Worm (Caenorhabditis elegans): ENCODE results near the gene Y43B11AL.1.

Y43B11AL.1 gene

DNA sequence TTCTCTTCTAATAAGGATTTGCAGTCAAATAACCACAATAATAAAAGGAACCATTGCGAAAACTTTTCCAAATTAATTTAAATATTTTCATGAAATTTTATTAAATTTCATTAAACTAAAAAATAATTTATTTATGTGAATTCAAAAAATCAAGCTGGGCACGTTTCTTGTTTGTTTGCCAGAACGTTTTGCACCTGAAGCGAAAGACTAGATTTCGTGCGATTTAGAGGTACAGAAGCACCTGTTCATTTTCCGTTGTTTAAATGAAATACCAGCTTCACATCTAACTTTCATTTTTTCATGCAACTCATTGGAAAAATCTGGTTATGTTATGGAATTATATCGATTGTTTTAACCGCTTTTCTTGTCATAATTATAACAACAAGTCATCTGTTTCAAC, 7.0 kb downstream of the Y43B11AL.1 start, which contains the start of gene srg-48:
TSS of gene srg-48 (plus strand) at position 301 of the 400 bp plus-strand sequence.
- TF ChIP-seq him-1 (tag; optimal IDR thresholded peaks at IDR 0.05) (no peak), W03F9.2 (tag; optimal IDR thresholded peaks at IDR 0.05) (no peak), dao-5 (tag; optimal IDR thresholded peaks at IDR 0.05) (no peak)

DNA sequence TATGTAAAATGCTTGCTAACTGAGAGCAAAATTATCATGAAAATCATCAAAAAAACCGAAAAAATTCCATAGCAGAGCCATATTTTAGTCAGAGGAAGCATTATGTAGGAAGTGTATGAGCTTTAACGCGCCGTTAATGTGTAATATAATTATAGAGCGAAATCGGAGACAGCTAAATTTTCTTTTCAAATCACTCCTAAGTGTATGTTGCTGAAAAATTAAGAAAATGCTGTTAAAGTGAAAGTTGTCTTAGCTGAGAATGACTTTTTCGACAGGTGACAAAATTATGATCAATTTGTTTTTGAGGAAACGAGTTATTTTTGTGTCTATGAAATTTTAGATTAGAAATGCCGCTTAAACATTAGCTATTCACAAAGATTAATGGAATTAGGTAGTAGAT, 9.9 kb downstream of the Y43B11AL.1 start, which contains the start of gene srg-50:
TSS of gene srg-50 (minus strand) at position 101 of the 400 bp plus-strand sequence.
- TF ChIP-seq W03F9.2 (tag; optimal IDR thresholded peaks at IDR 0.05): no peak
- TF ChIP-seq dao-5 (tag; optimal IDR thresholded peaks at IDR 0.05): no peak
- TF ChIP-seq him-1 (tag; optimal IDR thresholded peaks at IDR 0.05): no peak

DNA sequence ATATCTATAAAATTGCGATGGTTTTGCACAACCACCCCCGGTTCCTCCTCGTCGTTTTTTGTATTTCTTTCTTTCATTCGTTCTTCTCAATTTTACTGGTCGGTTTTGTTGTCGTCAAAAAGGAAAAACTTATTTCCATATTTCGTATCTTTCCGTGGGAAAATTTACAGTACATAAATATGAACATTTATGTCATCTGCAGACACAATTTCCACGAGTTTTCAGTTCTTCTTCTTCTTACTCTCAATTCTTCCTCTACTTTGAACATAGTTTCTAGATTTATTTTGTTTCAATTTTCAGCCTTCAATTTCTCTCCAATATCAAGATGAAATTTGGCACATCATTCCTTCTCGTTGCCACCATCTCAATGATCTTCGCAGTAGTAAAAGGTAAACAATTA, 16.1 kb downstream of the Y43B11AL.1 start, which contains the start of gene Y43B11AR.1:
TSS of gene Y43B11AR.1 (plus strand) at position 301 of the 400 bp plus-strand sequence.
- no peak for TF ChIP-seq dao-5 (tag; optimal IDR thresholded peaks at IDR 0.05)
- no peak for TF ChIP-seq him-1 (tag; optimal IDR thresholded peaks at IDR 0.05)
- TF ChIP-seq W03F9.2 (tag; optimal IDR thresholded peaks at IDR 0.05): no peak

DNA sequence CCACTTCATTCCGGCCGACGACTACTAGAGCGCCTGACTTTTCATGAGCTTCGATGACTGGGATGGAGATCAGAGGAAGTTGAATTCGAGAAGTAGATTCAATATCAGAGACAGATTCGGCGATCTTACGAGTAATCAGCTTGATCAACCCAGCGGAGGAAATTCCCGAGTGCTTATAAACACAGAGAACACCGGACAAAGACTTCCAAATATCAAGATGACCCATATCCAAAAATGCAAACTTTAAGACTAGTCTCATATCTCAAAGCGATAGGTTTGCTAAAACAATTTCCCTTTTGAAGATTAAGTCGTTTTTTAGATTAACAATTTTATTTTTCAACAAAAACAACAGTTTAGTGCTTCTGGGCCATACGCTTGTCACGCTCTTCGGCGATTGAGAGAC, 18.3 kb downstream of the Y43B11AL.1 start, which contains the start of gene Y43B11AR.3:
TSS of gene Y43B11AR.3 (minus strand) at position 335 of the 403 bp plus-strand sequence.
- TF ChIP-seq dao-5 (tag; optimal IDR thresholded peaks at IDR 0.05) (peak; percentile 62), him-1 (tag; optimal IDR thresholded peaks at IDR 0.05) (no peak), W03F9.2 (tag; optimal IDR thresholded peaks at IDR 0.05) (peak; percentile 3)

DNA sequence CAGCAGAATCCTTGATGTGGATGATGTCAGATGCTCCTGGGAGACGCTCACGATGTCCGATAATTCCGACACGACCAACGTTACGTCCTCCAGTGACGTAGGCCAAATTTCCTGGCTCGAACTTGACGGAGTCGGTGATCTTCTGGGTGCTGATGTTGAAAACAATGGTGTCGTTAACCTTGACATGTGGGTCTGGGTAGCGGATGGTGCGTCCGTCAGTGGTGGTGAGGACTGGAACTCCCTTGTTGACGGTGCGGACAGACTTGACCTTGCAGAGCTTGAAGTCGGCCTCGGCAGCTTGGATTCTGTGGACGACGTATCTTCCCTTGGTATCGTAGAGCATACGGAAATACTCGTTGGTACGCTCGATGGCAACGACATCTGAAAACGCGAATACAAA, 18.9 kb downstream of the Y43B11AL.1 start:
- TF ChIP-seq W03F9.2 (tag; optimal IDR thresholded peaks at IDR 0.05): no peak

DNA sequence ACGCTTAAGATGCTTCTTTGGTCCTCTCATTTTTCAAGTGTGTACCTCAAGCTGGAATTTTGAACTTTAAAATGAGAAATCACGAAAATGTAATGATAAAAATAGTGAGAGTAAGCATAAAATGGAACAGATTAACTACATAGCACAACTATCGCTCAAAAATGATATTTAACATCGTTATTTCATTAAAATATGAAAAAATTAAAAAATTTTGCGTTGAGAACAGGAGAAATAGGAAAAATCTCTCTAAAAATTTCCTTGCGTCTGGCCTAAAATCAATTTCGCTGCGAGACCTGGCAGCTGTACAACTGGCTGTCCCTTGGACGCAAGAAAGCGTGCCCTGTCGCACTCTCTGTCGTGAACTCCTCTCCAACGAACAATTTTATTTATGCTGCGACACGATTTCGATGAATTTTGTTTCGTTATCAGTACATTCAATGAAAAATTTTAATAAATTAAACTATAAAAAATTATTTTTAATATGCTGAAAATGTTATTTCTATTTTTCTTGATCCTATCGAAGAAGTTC, 19.6 kb downstream of the Y43B11AL.1 start, which contains the start of gene rps-4:
TSS of gene rps-4 (minus strand) at position 51 of the 529 bp plus-strand sequence.
- TF ChIP-seq him-1 (tag; optimal IDR thresholded peaks at IDR 0.05): peak; percentile 56
- no peak for TF ChIP-seq dao-5 (tag; optimal IDR thresholded peaks at IDR 0.05)
- peak; percentile 97 for TF ChIP-seq W03F9.2 (tag; optimal IDR thresholded peaks at IDR 0.05)

DNA sequence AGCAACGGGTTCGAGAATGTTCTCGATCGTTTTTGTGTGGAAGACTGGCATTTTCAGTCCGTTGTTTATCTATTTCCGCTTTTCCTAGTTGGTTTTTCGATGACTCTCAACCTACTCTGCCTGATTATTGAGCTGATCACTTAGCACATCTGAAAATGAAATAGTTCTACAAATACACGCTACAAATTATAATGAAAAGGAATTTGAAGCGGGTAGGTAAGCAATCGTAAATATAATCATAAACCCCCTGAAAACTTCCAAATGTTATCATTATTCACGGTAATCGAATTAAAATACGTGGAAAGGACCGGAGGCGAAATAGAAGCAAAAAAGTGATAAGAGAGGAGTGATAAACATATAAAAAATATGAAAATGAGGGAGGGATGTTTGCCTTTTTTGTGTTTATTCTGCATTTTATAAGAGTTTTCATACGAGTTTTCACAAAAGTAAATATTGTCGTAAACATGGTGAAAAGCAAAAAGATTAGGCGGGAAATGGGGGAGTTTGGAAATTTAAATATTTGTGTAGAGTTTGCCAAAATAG, 29.2 kb downstream of the Y43B11AL.1 start, which contains the start of gene deb-1:
TSS of gene deb-1 (minus strand) at position 51 of the 543 bp plus-strand sequence.
- no peak for TF ChIP-seq W03F9.2 (tag; optimal IDR thresholded peaks at IDR 0.05)
- TF ChIP-seq him-1 (tag; optimal IDR thresholded peaks at IDR 0.05): no peak
- TF ChIP-seq dao-5 (tag; optimal IDR thresholded peaks at IDR 0.05): no peak

DNA sequence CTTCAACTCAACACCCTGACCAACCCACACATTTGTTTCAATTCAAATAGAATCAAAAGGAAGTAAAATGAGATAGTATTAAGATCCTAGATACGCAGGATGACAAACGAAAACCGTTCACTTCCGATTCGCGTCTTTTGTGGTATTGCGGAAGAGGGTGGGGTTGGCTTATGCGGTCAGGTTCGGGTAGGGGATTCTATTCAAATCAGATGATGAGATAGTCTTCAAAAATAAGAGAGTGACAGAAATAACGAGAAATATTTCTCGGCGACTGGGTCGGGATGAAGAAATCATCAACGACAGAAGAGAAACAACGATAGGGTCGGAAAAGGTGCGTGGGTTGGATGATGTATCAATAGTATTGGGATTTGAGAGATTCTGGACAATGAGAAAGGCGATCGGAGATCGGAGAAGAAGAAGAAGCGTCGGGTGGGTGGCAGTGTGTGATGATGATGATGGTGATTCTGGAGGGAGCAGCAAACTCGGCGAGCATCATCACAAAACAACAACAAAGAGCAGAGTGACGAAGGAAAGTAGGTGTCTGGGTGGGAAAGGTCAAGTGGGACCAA, 30.4 kb downstream of the Y43B11AL.1 start:
- TF ChIP-seq him-1 (tag; optimal IDR thresholded peaks at IDR 0.05) (no peak), W03F9.2 (tag; optimal IDR thresholded peaks at IDR 0.05) (no peak), dao-5 (tag; optimal IDR thresholded peaks at IDR 0.05) (no peak)

DNA sequence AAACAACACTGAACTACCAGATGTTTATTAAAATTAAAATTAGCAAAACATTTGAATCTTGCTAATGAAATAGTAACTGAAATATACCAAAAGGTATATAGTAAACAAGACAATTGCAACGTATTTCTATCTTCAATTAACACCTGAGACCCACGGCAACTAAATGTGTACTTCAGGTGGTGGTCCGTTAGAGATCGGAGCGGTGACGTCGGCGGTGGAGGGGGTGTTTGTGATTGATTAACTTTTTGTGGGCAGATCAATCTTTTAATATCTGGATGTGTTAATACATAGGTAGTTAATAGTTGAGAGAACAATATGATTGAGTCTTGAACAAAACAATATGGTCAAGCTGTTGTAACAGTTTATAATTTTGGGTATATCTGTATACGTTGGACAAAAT, 31.0 kb downstream of the Y43B11AL.1 start:
- TF ChIP-seq W03F9.2 (tag; optimal IDR thresholded peaks at IDR 0.05): no peak
- no peak for TF ChIP-seq him-1 (tag; optimal IDR thresholded peaks at IDR 0.05)
- TF ChIP-seq dao-5 (tag; optimal IDR thresholded peaks at IDR 0.05): no peak

DNA sequence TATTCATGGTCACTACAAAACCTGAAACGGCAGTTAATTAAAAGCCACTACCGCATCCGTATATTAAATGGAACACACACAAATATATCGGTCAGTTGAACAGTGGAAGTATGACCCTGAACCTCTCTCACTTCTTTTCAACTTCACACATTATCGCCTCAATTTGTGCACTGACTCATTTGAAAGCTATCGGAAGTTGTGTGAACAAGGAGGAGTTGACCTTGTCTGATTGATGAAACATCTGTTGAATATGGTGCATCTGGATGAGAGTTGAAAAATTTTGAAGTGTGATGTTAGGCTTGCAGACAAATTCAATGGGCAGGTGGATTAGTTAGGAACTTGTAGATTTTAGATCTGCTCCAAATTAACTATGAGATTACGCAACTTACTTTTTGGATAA, 32.3 kb downstream of the Y43B11AL.1 start:
- TF ChIP-seq dao-5 (tag; optimal IDR thresholded peaks at IDR 0.05) (no peak), W03F9.2 (tag; optimal IDR thresholded peaks at IDR 0.05) (no peak), him-1 (tag; optimal IDR thresholded peaks at IDR 0.05) (no peak)

DNA sequence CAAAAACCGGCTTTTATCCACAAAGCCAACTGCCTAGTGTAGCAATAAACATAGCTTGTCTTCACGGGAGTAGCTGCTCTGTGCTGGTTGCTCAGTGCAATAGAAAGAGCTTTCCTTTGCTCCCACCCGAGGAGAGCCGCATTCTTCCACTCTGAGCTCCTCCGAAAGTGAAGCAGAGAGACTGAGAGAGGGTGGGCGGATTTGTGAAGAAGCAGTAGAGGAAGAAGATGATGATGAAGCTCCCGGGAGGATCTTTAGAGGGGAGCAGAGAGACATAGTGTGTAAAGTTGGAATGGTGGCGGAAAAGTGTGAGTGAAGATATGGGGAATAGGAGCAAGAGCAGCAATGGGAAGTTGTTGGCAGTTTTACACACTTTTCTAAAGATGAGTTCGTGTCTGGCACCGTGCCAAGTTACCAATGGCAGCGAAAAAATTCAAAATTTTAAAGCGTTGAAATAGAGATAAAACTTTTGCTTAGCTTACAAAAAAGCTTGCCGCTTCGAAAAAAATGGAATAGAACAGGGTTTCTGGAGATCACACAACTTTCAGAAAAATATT, 33.5 kb downstream of the Y43B11AL.1 start, which contains the start of gene ZC477.4:
TSS of gene ZC477.4 (minus strand) at position 276 of the 557 bp plus-strand sequence.
- TF ChIP-seq W03F9.2 (tag; optimal IDR thresholded peaks at IDR 0.05) (no peak), dao-5 (tag; optimal IDR thresholded peaks at IDR 0.05) (no peak), him-1 (tag; optimal IDR thresholded peaks at IDR 0.05) (no peak)

DNA sequence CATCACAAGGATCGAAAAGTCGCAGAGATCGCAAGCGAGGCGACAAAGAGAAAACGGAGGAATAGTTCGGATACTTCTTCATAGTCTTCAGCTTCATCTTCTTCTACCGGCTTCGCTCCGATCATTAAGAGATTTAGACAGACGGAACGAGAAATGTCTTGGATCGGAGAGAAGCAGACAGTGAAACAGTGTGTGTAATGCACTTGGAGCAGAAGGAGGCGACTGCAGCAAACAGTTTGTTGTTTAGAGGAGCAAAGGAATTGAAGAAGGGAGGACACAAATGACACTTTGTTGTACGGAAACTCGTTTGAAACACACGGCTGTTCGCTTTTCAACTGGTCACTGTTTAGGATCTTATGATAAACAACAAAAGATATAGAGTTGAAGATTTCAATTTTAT, 34.3 kb downstream of the Y43B11AL.1 start:
- TF ChIP-seq dao-5 (tag; optimal IDR thresholded peaks at IDR 0.05): no peak
- no peak for TF ChIP-seq him-1 (tag; optimal IDR thresholded peaks at IDR 0.05)
- no peak for TF ChIP-seq W03F9.2 (tag; optimal IDR thresholded peaks at IDR 0.05)

DNA sequence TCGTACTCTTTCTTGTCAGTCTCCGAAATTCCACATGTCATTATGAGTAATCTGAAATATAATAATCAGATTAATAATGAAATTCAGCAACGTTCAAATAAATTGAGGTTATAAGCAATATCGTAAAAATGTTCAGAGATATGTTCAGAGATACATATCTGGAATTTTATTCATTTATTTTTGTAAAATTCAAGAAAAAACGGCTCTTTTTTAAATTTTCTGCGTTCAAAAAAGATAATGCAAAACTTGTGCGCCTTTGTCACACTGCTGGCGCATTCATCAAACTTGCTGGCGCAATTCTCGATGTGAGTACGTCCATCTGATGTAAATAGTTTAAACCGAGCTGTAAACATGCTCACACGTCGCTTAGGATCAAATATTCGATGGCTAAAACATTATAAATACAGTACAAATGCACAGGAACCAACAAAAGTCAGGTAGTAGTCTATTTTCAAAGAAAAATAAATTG, 38.1 kb downstream of the Y43B11AL.1 start, which contains the start of the genes rde-8 and ZC477.3:
TSS of gene rde-8 (minus strand) at position 51 of the 469 bp plus-strand sequence.
TSS of gene ZC477.3 (plus strand) at position 282 of the 469 bp plus-strand sequence.
- TF ChIP-seq W03F9.2 (tag; optimal IDR thresholded peaks at IDR 0.05) (peak; percentile 75), dao-5 (tag; optimal IDR thresholded peaks at IDR 0.05) (no peak)

DNA sequence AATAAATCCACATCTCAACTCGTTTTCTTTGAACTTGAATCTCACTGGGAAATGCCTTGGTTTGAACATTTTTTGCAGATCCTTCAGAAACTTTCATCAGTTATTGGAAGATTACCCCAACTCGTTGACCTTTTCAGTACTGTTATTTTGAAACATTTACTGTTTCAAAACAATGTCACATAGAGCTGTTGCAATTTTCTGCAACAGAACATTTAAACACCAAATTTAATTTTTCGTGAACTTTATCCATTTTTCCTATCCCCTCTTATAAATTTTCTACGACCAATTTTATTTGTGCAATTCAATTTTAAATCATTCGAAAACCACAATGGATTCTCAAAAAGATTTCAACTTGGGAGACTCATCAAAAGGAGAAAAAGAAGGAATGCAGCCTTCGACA, 42.8 kb downstream of the Y43B11AL.1 start, which contains the start of gene ZC477.2:
TSS of gene ZC477.2 (plus strand) at position 301 of the 400 bp plus-strand sequence.
- no peak for TF ChIP-seq him-1 (tag; optimal IDR thresholded peaks at IDR 0.05)
- TF ChIP-seq W03F9.2 (tag; optimal IDR thresholded peaks at IDR 0.05): no peak
- TF ChIP-seq dao-5 (tag; optimal IDR thresholded peaks at IDR 0.05): no peak
